Fruit fly (Drosophila melanogaster) whole organism, prepupa: ENCODE measurements around the gene CG3702.

ENCODE experiments used
- Blimp-1 ChIP-seq: fragments of 200-800 bp; sonication (Bioruptor generic); optimal IDR thresholded peaks from 3 replicates; lab custom pipeline; 2017; ENCODE audit warnings: missing biosample characterization, missing genetic modification characterization, mild to moderate bottlenecking, moderate library complexity, missing genetic modification reagents
- CG10669 ChIP-seq: fragments of 200-800 bp; sonication (Bioruptor generic); optimal IDR thresholded peaks from 3 replicates; lab custom pipeline; 2018; ENCODE audit warnings: missing biosample characterization, mild to moderate bottlenecking, missing genetic modification characterization, moderate library complexity
- CG11294 ChIP-seq: fragments of 200-800 bp; sonication (Bioruptor generic); IDR thresholded peaks from 2 replicates; pipeline ENCODE4 v1.3.6; 2022; ENCODE audit warnings: missing biosample characterization, missing genetic modification characterization
- CG11762 ChIP-seq: fragments of 200-800 bp; sonication (Bioruptor generic); optimal IDR thresholded peaks from 3 replicates; lab custom pipeline; 2016; ENCODE audit warnings: missing biosample characterization, missing genetic modification characterization; ENCODE audit not compliant: insufficient read depth
- CG11902 ChIP-seq: fragments of 200-800 bp; sonication (Bioruptor generic); optimal IDR thresholded peaks from 3 replicates; lab custom pipeline; 2016; ENCODE audit warnings: missing biosample characterization, missing genetic modification characterization
- CG15336 ChIP-seq: fragments of 200-800 bp; sonication (Bioruptor generic); IDR thresholded peaks from 2 replicates; pipeline ENCODE4 v1.3.6; 2022; ENCODE audit warnings: missing biosample characterization, missing genetic modification characterization
- CG1621 ChIP-seq: fragments of 200-800 bp; sonication (Bioruptor generic); optimal IDR thresholded peaks from 3 replicates; lab custom pipeline; 2018; ENCODE audit warnings: missing biosample characterization, mild to moderate bottlenecking, missing genetic modification characterization
- CG16779 ChIP-seq: fragments of 200-800 bp; sonication (Bioruptor generic); optimal IDR thresholded peaks from 3 replicates; lab custom pipeline; 2017; ENCODE audit warnings: missing biosample characterization, mild to moderate bottlenecking, missing genetic modification characterization
- CG3032 ChIP-seq: fragments of 200-800 bp; optimal IDR thresholded peaks from 2 replicates; lab custom pipeline; 2019; ENCODE audit warnings: missing biosample characterization, mild to moderate bottlenecking, missing genetic modification characterization, moderate library complexity
- CG31627 ChIP-seq: fragments of 200-800 bp; sonication (Bioruptor generic); optimal IDR thresholded peaks from 3 replicates; lab custom pipeline; 2016; ENCODE audit warnings: missing biosample characterization, missing genetic modification characterization
- CG32006 ChIP-seq: fragments of 200-800 bp; sonication (Bioruptor generic); optimal IDR thresholded peaks from 3 replicates; lab custom pipeline; 2017; ENCODE audit warnings: missing biosample characterization, mild to moderate bottlenecking, missing genetic modification characterization
- CG34406 ChIP-seq: fragments of 200-800 bp; sonication (Bioruptor generic); optimal IDR thresholded peaks from 3 replicates; lab custom pipeline; 2016; ENCODE audit warnings: missing biosample characterization, missing genetic modification characterization
- CG3919 ChIP-seq: fragments of 200-800 bp; sonication (Bioruptor generic); optimal IDR thresholded peaks from 3 replicates; lab custom pipeline; 2016; ENCODE audit warnings: missing biosample characterization, missing genetic modification characterization
- CG6163 ChIP-seq: fragments of 200-800 bp; sonication (Bioruptor generic); IDR thresholded peaks from 3 replicates; pipeline ENCODE4 v1.3.6; 2022; ENCODE audit warnings: missing biosample characterization, missing genetic modification characterization
- CG6276 ChIP-seq: fragments of 200-800 bp; sonication (Bioruptor generic); optimal IDR thresholded peaks from 2 replicates; lab custom pipeline; 2017; ENCODE audit warnings: missing biosample characterization, mild to moderate bottlenecking, missing genetic modification characterization
- CG6808 ChIP-seq: fragments of 200-800 bp; sonication (Bioruptor generic); optimal IDR thresholded peaks from 3 replicates; lab custom pipeline; 2017; ENCODE audit warnings: missing biosample characterization, missing genetic modification characterization, mild to moderate bottlenecking, moderate library complexity, missing genetic modification reagents
- CG6854 ChIP-seq: fragments of 200-800 bp; sonication (Bioruptor generic); optimal IDR thresholded peaks from 2 replicates; lab custom pipeline; 2017; ENCODE audit warnings: missing biosample characterization, mild to moderate bottlenecking, missing genetic modification characterization
- CG7368 ChIP-seq: fragments of 200-800 bp; sonication (Bioruptor generic); optimal IDR thresholded peaks from 3 replicates; lab custom pipeline; 2016; ENCODE audit warnings: missing biosample characterization, missing genetic modification characterization
- CG8319 ChIP-seq: fragments of 200-800 bp; sonication (Bioruptor generic); optimal IDR thresholded peaks from 3 replicates; lab custom pipeline; 2016; ENCODE audit warnings: missing biosample characterization, missing genetic modification characterization
- CG8632 ChIP-seq: fragments of 200-800 bp; sonication (Bioruptor generic); optimal IDR thresholded peaks from 3 replicates; lab custom pipeline; 2016; ENCODE audit warnings: missing biosample characterization, missing genetic modification characterization
- CG9139 ChIP-seq: fragments of 200-800 bp; sonication (Bioruptor generic); optimal IDR thresholded peaks from 3 replicates; lab custom pipeline; 2017; ENCODE audit warnings: missing biosample characterization, mild to moderate bottlenecking, missing genetic modification characterization
- Eip75B ChIP-seq: fragments of 200-800 bp; sonication (Bioruptor generic); optimal IDR thresholded peaks from 3 replicates; lab custom pipeline; 2016; ENCODE audit warnings: missing biosample characterization, missing genetic modification characterization
- Eip78C ChIP-seq: fragments of 200-800 bp; sonication (Bioruptor generic); peaks from one replicate; lab custom pipeline; 2016; ENCODE audit warnings: missing biosample characterization, missing genetic modification characterization
- Eip93F ChIP-seq: fragments of 200-800 bp; sonication (Bioruptor generic); optimal IDR thresholded peaks from 2 replicates; lab custom pipeline; 2016; ENCODE audit warnings: missing biosample characterization, mild to moderate bottlenecking, missing genetic modification characterization
- Ets96B ChIP-seq: fragments of 200-800 bp; optimal IDR thresholded peaks from 2 replicates; lab custom pipeline; 2019; ENCODE audit warnings: missing biosample characterization, mild to moderate bottlenecking, missing genetic modification characterization, moderate library complexity
- Gug ChIP-seq: fragments of 200-800 bp; sonication (Bioruptor generic); IDR thresholded peaks from 2 replicates; pipeline ENCODE4 v1.3.6; 2022; ENCODE audit warnings: missing biosample characterization, missing genetic modification characterization
- Hr38 ChIP-seq: sonication (Bioruptor generic); optimal IDR thresholded peaks from 2 replicates; lab custom pipeline; 2016; ENCODE audit warnings: missing biosample characterization, missing genetic modification characterization
- Hr4 ChIP-seq: fragments of 200-800 bp; sonication (Bioruptor generic); optimal IDR thresholded peaks from 3 replicates; lab custom pipeline; 2016; ENCODE audit warnings: missing biosample characterization, missing genetic modification characterization
- Lpt ChIP-seq: fragments of 200-800 bp; sonication (Bioruptor generic); optimal IDR thresholded peaks from 3 replicates; lab custom pipeline; 2016; ENCODE audit warnings: missing biosample characterization, missing genetic modification characterization
- Met ChIP-seq: fragments of 200-800 bp; sonication (Bioruptor generic); optimal IDR thresholded peaks from 3 replicates; lab custom pipeline; 2016; ENCODE audit warnings: missing biosample characterization, missing genetic modification characterization
- OdsH ChIP-seq: fragments of 200-800 bp; sonication (Bioruptor generic); optimal IDR thresholded peaks from 3 replicates; lab custom pipeline; 2016; ENCODE audit warnings: missing biosample characterization, missing genetic modification characterization
- Sox102F ChIP-seq: fragments of 200-800 bp; sonication (Bioruptor generic); optimal IDR thresholded peaks from 2 replicates; lab custom pipeline; 2016; ENCODE audit warnings: missing biosample characterization, mild to moderate bottlenecking, missing genetic modification characterization
- Sox14 ChIP-seq: fragments of 200-800 bp; sonication (Bioruptor generic); optimal IDR thresholded peaks from 3 replicates; lab custom pipeline; 2016; ENCODE audit warnings: missing biosample characterization, missing genetic modification characterization
- Sox15 ChIP-seq: fragments of 200-800 bp; sonication (Bioruptor generic); optimal IDR thresholded peaks from 3 replicates; lab custom pipeline; 2016; ENCODE audit warnings: missing biosample characterization, missing genetic modification characterization
- achi ChIP-seq: fragments of 200-800 bp; sonication (Bioruptor generic); optimal IDR thresholded peaks from 3 replicates; lab custom pipeline; 2016; ENCODE audit warnings: missing biosample characterization, missing genetic modification characterization
- acj6 ChIP-seq: fragments of 200-800 bp; sonication (Bioruptor generic); optimal IDR thresholded peaks from 3 replicates; lab custom pipeline; 2016; ENCODE audit warnings: missing biosample characterization, missing genetic modification characterization
- cyc ChIP-seq: fragments of 200-800 bp; sonication (Bioruptor generic); optimal IDR thresholded peaks from 3 replicates; lab custom pipeline; 2016; ENCODE audit warnings: missing biosample characterization, missing genetic modification characterization
- dac ChIP-seq: fragments of 200-800 bp; sonication (Bioruptor generic); optimal IDR thresholded peaks from 2 replicates; lab custom pipeline; 2017; ENCODE audit warnings: missing biosample characterization, mild to moderate bottlenecking, missing genetic modification characterization
- eg ChIP-seq: fragments of 200-800 bp; sonication (Bioruptor generic); IDR thresholded peaks from 3 replicates; pipeline ENCODE4 v1.3.6; 2022; ENCODE audit warnings: missing biosample characterization, missing genetic modification characterization
- esn ChIP-seq: fragments of 200-800 bp; sonication (Bioruptor generic); optimal IDR thresholded peaks from 2 replicates; lab custom pipeline; 2016; ENCODE audit warnings: missing biosample characterization, mild to moderate bottlenecking, missing genetic modification characterization, moderate library complexity
- fd59A ChIP-seq: fragments of 200-800 bp; sonication (Bioruptor generic); optimal IDR thresholded peaks from 2 replicates; lab custom pipeline; 2017; ENCODE audit warnings: missing biosample characterization, mild to moderate bottlenecking, missing genetic modification characterization, missing genetic modification reagents
- fkh ChIP-seq: fragments of 200-800 bp; sonication (Bioruptor generic); optimal IDR thresholded peaks from 3 replicates; lab custom pipeline; 2017; ENCODE audit warnings: missing biosample characterization, mild to moderate bottlenecking, missing genetic modification characterization, moderate library complexity
- lz ChIP-seq: fragments of 200-800 bp; sonication (Bioruptor generic); optimal IDR thresholded peaks from 3 replicates; lab custom pipeline; 2016; ENCODE audit warnings: missing biosample characterization, missing genetic modification characterization
- pdm3 ChIP-seq: fragments of 200-800 bp; sonication (Bioruptor generic); optimal IDR thresholded peaks from 3 replicates; lab custom pipeline; 2016; ENCODE audit warnings: missing biosample characterization, missing genetic modification characterization
- salr ChIP-seq, 2 experiments: fragments of 200-800 bp; sonication (Bioruptor generic); optimal IDR thresholded peaks; 3 replicates each; lab custom pipeline; 2016 to 2018; ENCODE audit warnings: missing biosample characterization in 2 of 2, missing genetic modification characterization in 2 of 2, mild to moderate bottlenecking in 1 of 2
- spab ChIP-seq: fragments of 200-800 bp; sonication (Bioruptor generic); optimal IDR thresholded peaks from 2 replicates; lab custom pipeline; 2017; ENCODE audit warnings: missing biosample characterization, mild to moderate bottlenecking, missing genetic modification characterization, missing genetic modification reagents
- ss ChIP-seq, 2 experiments: fragments of 200-800 bp; sonication (Bioruptor generic); optimal IDR thresholded peaks; 2 replicates in 1 of 2; 3 replicates in 1 of 2; lab custom pipeline; 2017 to 2018; ENCODE audit warnings: mild to moderate bottlenecking in 2 of 2, missing biosample characterization in 2 of 2, missing genetic modification characterization in 2 of 2, moderate library complexity in 1 of 2
- svp ChIP-seq: fragments of 200-800 bp; sonication (Bioruptor generic); peaks from one replicate; lab custom pipeline; 2016; ENCODE audit warnings: missing biosample characterization, missing genetic modification characterization
- vri ChIP-seq: fragments of 200-800 bp; sonication (Bioruptor generic); optimal IDR thresholded peaks from 3 replicates; lab custom pipeline; 2016; ENCODE audit warnings: missing biosample characterization, mild to moderate bottlenecking, missing genetic modification characterization

The CG3702 gene

DNA sequence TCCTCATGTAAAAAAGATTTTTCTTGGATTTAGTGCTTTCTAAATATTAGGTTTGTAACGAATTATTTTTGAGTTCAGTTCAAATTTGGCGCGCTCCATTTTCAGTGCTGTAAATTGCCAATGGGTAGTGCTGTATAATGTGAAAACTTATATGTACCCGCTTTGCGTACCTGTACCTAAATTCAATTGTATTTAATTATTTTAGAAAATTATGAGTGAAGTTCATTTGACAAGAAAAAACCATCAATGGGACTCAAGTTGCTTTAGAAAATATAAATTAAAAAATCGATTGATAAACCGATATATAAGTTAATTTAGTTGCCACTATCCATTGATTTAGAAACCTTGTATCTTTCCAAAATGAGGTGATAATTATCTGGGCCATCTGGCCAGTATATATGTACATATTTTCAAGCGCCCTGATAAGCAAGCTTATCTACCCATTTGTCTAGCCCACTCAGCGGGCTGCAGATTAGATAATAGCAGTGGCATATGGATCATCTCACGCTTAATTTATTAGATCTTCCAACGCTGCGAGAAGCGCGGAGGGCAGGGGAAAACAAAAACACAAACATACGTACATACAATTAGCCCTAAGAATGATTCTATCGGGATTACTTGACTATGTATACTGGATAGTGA, 2.6 kb downstream of the CG3702 start (continued):
- TF ChIP-seq vri (GFP tag; lab: Kevin White, UChicago) (peak; percentile 32), Ets96B (no peak), CG34406 (no peak), CG3032 (tag; lab: Kevin White, UChicago) (no peak), CG11902 (no peak), CG11762 (no peak), Eip78C (peak; percentile 80), Sox102F (GFP tag; lab: Kevin White, UChicago) (peak; percentile 36), OdsH (GFP tag; lab: Kevin White, UChicago) (peak; percentile 42), Hr38 (GFP tag; lab: Kevin White, UChicago) (no peak), Eip93F (GFP tag; lab: Kevin White, UChicago) (no peak), svp (GFP tag; lab: Kevin White, UChicago) (peak; percentile 64), acj6 (GFP tag; lab: Kevin White, UChicago) (no peak), CG15336 (GFP tag; lab: Robert Waterston, UW) (no peak), CG8319 (no peak), achi (no peak), ss (GFP tag; optimal IDR thresholded peaks at IDR 0.05; lab: Kevin White, UChicago) (no peak), esn (peak; percentile 55), pdm3 (peak; percentile 47), CG3919 (GFP tag; lab: Kevin White, UChicago) (peak; percentile 15), CG6854 (no peak), Sox14 (GFP tag; lab: Kevin White, UChicago) (peak; percentile 46), Hr4 (peak; percentile 27), CG11294 (GFP tag; lab: Robert Waterston, UW) (no peak), CG1621 (tag; lab: Kevin White, UChicago) (no peak), Gug (GFP tag; lab: Robert Waterston, UW) (no peak), eg (GFP tag; lab: Robert Waterston, UW) (no peak), CG6163 (GFP tag; lab: Robert Waterston, UW) (no peak), CG6808 (GFP tag; lab: Kevin White, UChicago) (no peak), Sox15 (GFP tag; lab: Kevin White, UChicago) (no peak), CG6276 (no peak), fkh (GFP tag; lab: Kevin White, UChicago) (no peak), CG16779 (tag; lab: Kevin White, UChicago) (no peak)

DNA sequence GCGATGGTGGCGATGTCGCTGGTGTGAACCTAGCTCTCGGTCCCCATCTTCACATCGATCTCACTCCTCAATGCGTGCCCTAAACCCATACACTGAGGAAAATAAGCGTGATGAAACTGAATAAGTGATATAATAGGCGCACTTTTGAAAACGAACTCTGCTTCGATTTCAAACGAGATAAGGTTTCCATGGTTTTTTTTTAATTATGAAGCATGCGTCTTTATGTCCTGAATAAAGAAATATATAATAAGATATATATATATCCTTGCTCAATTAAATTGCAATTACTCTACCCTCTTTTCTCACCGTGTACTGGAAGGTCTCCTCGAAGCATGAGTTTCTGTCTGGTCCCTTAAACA, 4.0 kb downstream of the CG3702 start:
- TF ChIP-seq achi (peak; percentile 89), Blimp-1 (peak; percentile 58), Sox15 (GFP tag; lab: Kevin White, UChicago) (peak; percentile 60), spab (peak; percentile 90), cyc (GFP tag; lab: Kevin White, UChicago) (peak; percentile 75), eg (GFP tag; lab: Robert Waterston, UW) (peak; percentile 69), lz (GFP tag; lab: Kevin White, UChicago) (peak; percentile 70), CG1621 (tag; lab: Kevin White, UChicago) (peak; percentile 79), OdsH (GFP tag; lab: Kevin White, UChicago) (peak; percentile 85), CG10669 (GFP tag; lab: Kevin White, UChicago) (peak; percentile 88), CG6163 (GFP tag; lab: Robert Waterston, UW) (peak; percentile 88), CG6276 (peak; percentile 60), salr (GFP tag; optimal IDR thresholded peaks at IDR 0.05; lab: Kevin White, UChicago) (peak; percentile 83 to 87), Lpt (GFP tag; lab: Kevin White, UChicago) (peak; percentile 59), Met (GFP tag; lab: Kevin White, UChicago) (peak; percentile 86), Sox102F (GFP tag; lab: Kevin White, UChicago) (peak; percentile 81), CG6808 (GFP tag; lab: Kevin White, UChicago) (peak; percentile 93), Eip75B (GFP tag; lab: Kevin White, UChicago) (peak; percentile 79), CG7368 (GFP tag; lab: Kevin White, UChicago) (peak; percentile 62), CG11294 (GFP tag; lab: Robert Waterston, UW) (0 out of 2 replicates have a peak, but pooled peaks have one; percentile 19), CG11762 (peak; percentile 68), CG11902 (peak; percentile 60), dac (GFP tag; lab: Kevin White, UChicago) (peak; percentile 14), svp (GFP tag; lab: Kevin White, UChicago) (peak; percentile 90), fd59A (peak; percentile 90), CG31627 (peak; percentile 67), ss (GFP tag; optimal IDR thresholded peaks at IDR 0.05; lab: Kevin White, UChicago) (peak; percentile 91 to 93), CG32006 (GFP tag; lab: Kevin White, UChicago) (peak; percentile 78), CG16779 (tag; lab: Kevin White, UChicago) (peak; percentile 77), CG8632 (GFP tag; lab: Kevin White, UChicago) (peak; percentile 81), CG9139 (GFP tag; lab: Kevin White, UChicago) (peak; percentile 89)
